Fruit fly (Drosophila melanogaster) whole organism, embryonic: Measurements from ENCODE around the gene Zip89B.
A peak's percentile ranks its signal among the peaks of the same experiment; 100 is the strongest.

Experiments
- Ada2b ChIP-seq: fragments of 200-800 bp; sonication (Bioruptor generic); IDR thresholded peaks from 2 replicates; pipeline ENCODE4 v1.3.6; 2022; ENCODE audit warnings: missing biosample characterization, missing genetic modification characterization
- Asciz ChIP-seq: fragments of 200-800 bp; sonication (Bioruptor generic); optimal IDR thresholded peaks from 2 replicates; lab custom pipeline; 2017; ENCODE audit warnings: missing biosample characterization, mild to moderate bottlenecking, missing genetic modification characterization, missing genetic modification reagents
- Atf-2 ChIP-seq: fragments of 200-800 bp; sonication (Bioruptor generic); optimal IDR thresholded peaks from 2 replicates; lab custom pipeline; 2016; ENCODE audit warnings: missing biosample characterization, missing genetic modification characterization
- Awh ChIP-seq: fragments of 200-800 bp; sonication (Bioruptor generic); IDR thresholded peaks from 2 replicates; pipeline ENCODE4, ENCODE4 v1.3.6; 2022; ENCODE audit warnings: missing biosample characterization, missing genetic modification characterization
- CG10209 ChIP-seq: fragments of 200-800 bp; sonication (Bioruptor generic); optimal IDR thresholded peaks from 3 replicates; lab custom pipeline; 2017; ENCODE audit warnings: missing biosample characterization, mild to moderate bottlenecking, missing genetic modification characterization, missing genetic modification reagents
- CG10274 ChIP-seq: fragments of 200-800 bp; sonication (Bioruptor generic); optimal IDR thresholded peaks from 3 replicates; lab custom pipeline; 2017; ENCODE audit warnings: missing biosample characterization, mild to moderate bottlenecking, missing genetic modification characterization
- CG1233 ChIP-seq: fragments of 200-800 bp; sonication (Bioruptor generic); optimal IDR thresholded peaks from 4 replicates; lab custom pipeline; 2018; ENCODE audit warnings: missing biosample characterization, mild to moderate bottlenecking, missing genetic modification characterization
- CG15011 ChIP-seq: fragments of 200-800 bp; sonication (Bioruptor generic); optimal IDR thresholded peaks from 3 replicates; lab custom pipeline; 2018; ENCODE audit warnings: missing biosample characterization, mild to moderate bottlenecking, missing genetic modification characterization
- CG15479 ChIP-seq: fragments of 200-800 bp; sonication (Bioruptor generic); optimal IDR thresholded peaks from 3 replicates; lab custom pipeline; 2019; ENCODE audit warnings: missing biosample characterization, mild to moderate bottlenecking, missing genetic modification characterization, moderate library complexity
- CG15601 ChIP-seq: fragments of 200-800 bp; sonication (Bioruptor generic); optimal IDR thresholded peaks from 3 replicates; lab custom pipeline; 2019; ENCODE audit warnings: missing biosample characterization, mild to moderate bottlenecking, missing genetic modification characterization, moderate library complexity
- CG16813 ChIP-seq: fragments of 200-800 bp; sonication (Bioruptor generic); IDR thresholded peaks from 3 replicates; pipeline ENCODE4 v1.3.6; 2022; ENCODE audit warnings: missing biosample characterization, missing genetic modification characterization; ENCODE audit not compliant: partially characterized antibody
- CG17328 ChIP-seq: fragments of 200-800 bp; sonication (Bioruptor generic); IDR thresholded peaks from 2 replicates; pipeline ENCODE4 v1.3.6; 2022; ENCODE audit warnings: missing biosample characterization, missing genetic modification characterization
- CG17385 ChIP-seq: fragments of 200-800 bp; sonication (Bioruptor generic); optimal IDR thresholded peaks from 3 replicates; lab custom pipeline; 2018; ENCODE audit warnings: missing biosample characterization, mild to moderate bottlenecking, missing genetic modification characterization
- CG17568 ChIP-seq: fragments of 200-800 bp; sonication (Bioruptor generic); optimal IDR thresholded peaks from 2 replicates; lab custom pipeline; 2018; ENCODE audit warnings: missing biosample characterization, mild to moderate bottlenecking, missing genetic modification characterization, moderate library complexity
- CG17802 ChIP-seq: fragments of 200-800 bp; sonication (Bioruptor generic); optimal IDR thresholded peaks from 2 replicates; lab custom pipeline; 2018; ENCODE audit warnings: missing biosample characterization, mild to moderate bottlenecking, missing genetic modification characterization, moderate library complexity
- CG1792 ChIP-seq: fragments of 200-800 bp; sonication (Bioruptor generic); optimal IDR thresholded peaks from 2 replicates; lab custom pipeline; 2016; ENCODE audit warnings: missing biosample characterization, missing genetic modification characterization
- CG18476 ChIP-seq: fragments of 200-800 bp; sonication (Bioruptor generic); optimal IDR thresholded peaks from 2 replicates; lab custom pipeline; 2016; ENCODE audit warnings: missing biosample characterization, mild to moderate bottlenecking, missing genetic modification characterization
- CG18599 ChIP-seq: fragments of 200-800 bp; sonication (Bioruptor generic); optimal IDR thresholded peaks from 3 replicates; lab custom pipeline; 2017; ENCODE audit warnings: missing biosample characterization, missing genetic modification characterization, mild to moderate bottlenecking, moderate library complexity, missing genetic modification reagents
- CG31224 ChIP-seq: fragments of 200-800 bp; sonication (Bioruptor generic); IDR thresholded peaks from 2 replicates; pipeline ENCODE4 v1.3.6; 2022; ENCODE audit warnings: missing biosample characterization, missing genetic modification characterization
- CG33213 ChIP-seq: fragments of 200-800 bp; sonication (Bioruptor generic); optimal IDR thresholded peaks from 3 replicates; lab custom pipeline; 2016; ENCODE audit warnings: missing biosample characterization, missing genetic modification characterization
- CG3838 ChIP-seq: fragments of 200-800 bp; sonication (Bioruptor generic); optimal IDR thresholded peaks from 3 replicates; lab custom pipeline; 2016; ENCODE audit warnings: missing biosample characterization, missing genetic modification characterization
- CG4328 ChIP-seq: fragments of 200-800 bp; sonication (Bioruptor generic); optimal IDR thresholded peaks from 3 replicates; lab custom pipeline; 2017; ENCODE audit warnings: missing biosample characterization, missing genetic modification reagents, missing genetic modification characterization
- CG8290 ChIP-seq, 3 experiments: fragments of 200-800 bp; sonication (Bioruptor generic); optimal IDR thresholded peaks; 2 replicates each; lab custom pipeline; 2016 to 2019; ENCODE audit warnings: missing biosample characterization in 3 of 3, missing genetic modification characterization in 3 of 3, mild to moderate bottlenecking in 2 of 3, moderate library complexity in 1 of 3
- CG8478 ChIP-seq: fragments of >200 bp; optimal IDR thresholded peaks from 2 replicates; lab custom pipeline; 2018
- CTCF ChIP-seq: fragments of 200-800 bp; sonication (Bioruptor generic); optimal IDR thresholded peaks from 2 replicates; lab custom pipeline; 2017; ENCODE audit warnings: missing biosample characterization, mild to moderate bottlenecking, missing genetic modification characterization, moderate library complexity
- ERR ChIP-seq: fragments of 200-800 bp; sonication (Bioruptor generic); optimal IDR thresholded peaks from 2 replicates; lab custom pipeline; 2016; ENCODE audit warnings: missing biosample characterization, missing genetic modification characterization
- HHEX ChIP-seq: fragments of 200-800 bp; sonication (Bioruptor generic); optimal IDR thresholded peaks from 3 replicates; lab custom pipeline; 2017; ENCODE audit warnings: missing biosample characterization, mild to moderate bottlenecking, missing genetic modification characterization, missing genetic modification reagents
- Hr78 ChIP-seq, 2 experiments: fragments of 200-800 bp in 1 of 2; fragments of >200 bp in 1 of 2; sonication (Bioruptor generic) in 1 of 2; optimal IDR thresholded peaks; 2 replicates each; lab custom pipeline; 2017 to 2019; ENCODE audit warnings: missing biosample characterization in 2 of 2, missing genetic modification characterization in 2 of 2, mild to moderate bottlenecking in 1 of 2, moderate library complexity in 1 of 2
- Mad ChIP-seq: fragments of 200-800 bp; sonication (Bioruptor generic); optimal IDR thresholded peaks from 2 replicates; lab custom pipeline; 2016; ENCODE audit warnings: missing biosample characterization, missing genetic modification characterization
- Opbp ChIP-seq: fragments of 200-800 bp; sonication (Bioruptor generic); IDR thresholded peaks from 3 replicates; pipeline ENCODE4 v1.3.6; 2022; ENCODE audit warnings: missing biosample characterization, missing genetic modification characterization; ENCODE audit not compliant: partially characterized antibody
- TFAM ChIP-seq: fragments of 200-800 bp; sonication (Bioruptor generic); optimal IDR thresholded peaks from 2 replicates; lab custom pipeline; 2017; ENCODE audit warnings: missing biosample characterization, missing genetic modification characterization, inconsistent platforms
- ash1 ChIP-seq: fragments of 200-800 bp; sonication (Bioruptor generic); optimal IDR thresholded peaks from 2 replicates; lab custom pipeline; 2018; ENCODE audit warnings: missing biosample characterization, mild to moderate bottlenecking, missing genetic modification characterization
- bab2 ChIP-seq: fragments of 200-800 bp; sonication (Bioruptor generic); optimal IDR thresholded peaks from 2 replicates; lab custom pipeline; 2016; ENCODE audit warnings: missing biosample characterization, missing genetic modification characterization
- bsh ChIP-seq, 2 experiments: fragments of 200-800 bp; sonication (Bioruptor generic); optimal IDR thresholded peaks; 2 replicates each; lab custom pipeline; 2017 to 2018; ENCODE audit warnings: mild to moderate bottlenecking in 2 of 2, missing biosample characterization in 2 of 2, missing genetic modification characterization in 2 of 2, moderate library complexity in 1 of 2
- chinmo ChIP-seq: fragments of 200-800 bp; sonication (Bioruptor generic); IDR thresholded peaks from 4 replicates; pipeline ENCODE4 v1.3.6; 2022; ENCODE audit warnings: missing biosample characterization, missing genetic modification characterization; ENCODE audit not compliant: partially characterized antibody
- ci ChIP-seq: fragments of 200-800 bp; sonication (Bioruptor generic); IDR thresholded peaks from 3 replicates; pipeline ENCODE4 v1.3.6; 2022; ENCODE audit warnings: missing biosample characterization, missing genetic modification characterization
- exex ChIP-seq: fragments of 200-800 bp; sonication (Bioruptor generic); optimal IDR thresholded peaks from 4 replicates; lab custom pipeline; 2018; ENCODE audit warnings: missing biosample characterization, mild to moderate bottlenecking, missing genetic modification characterization, moderate library complexity
- grau ChIP-seq: fragments of 200-800 bp; optimal IDR thresholded peaks from 3 replicates; lab custom pipeline; 2019; ENCODE audit warnings: missing biosample characterization, mild to moderate bottlenecking, missing genetic modification characterization, moderate library complexity
- kni ChIP-seq: fragments of 200-800 bp; sonication (Bioruptor generic); optimal IDR thresholded peaks from 3 replicates; lab custom pipeline; 2017; ENCODE audit warnings: mild to moderate bottlenecking, missing biosample characterization, missing genetic modification reagents, missing genetic modification characterization
- oc ChIP-seq: fragments of 200-800 bp; sonication (Bioruptor generic); optimal IDR thresholded peaks from 2 replicates; lab custom pipeline; 2018; ENCODE audit warnings: missing biosample characterization, mild to moderate bottlenecking, missing genetic modification characterization, moderate library complexity
- onecut ChIP-seq: fragments of 200-800 bp; sonication (Bioruptor generic); IDR thresholded peaks from 2 replicates; pipeline ENCODE4 v1.3.6; 2022; ENCODE audit warnings: missing biosample characterization, missing genetic modification characterization
- psq ChIP-seq: fragments of 200-800 bp; sonication (Bioruptor generic); optimal IDR thresholded peaks from 2 replicates; lab custom pipeline; 2017; ENCODE audit warnings: missing biosample characterization, missing genetic modification characterization
- sisA ChIP-seq: fragments of 200-800 bp; sonication (Bioruptor generic); IDR thresholded peaks from 2 replicates; pipeline ENCODE4 v1.3.6; 2022; ENCODE audit warnings: missing biosample characterization, missing genetic modification characterization
- ssp ChIP-seq: fragments of 200-800 bp; sonication (Bioruptor generic); IDR thresholded peaks from 2 replicates; pipeline ENCODE4 v1.3.6; 2022; ENCODE audit warnings: missing biosample characterization, missing genetic modification characterization
- trh ChIP-seq: fragments of 200-800 bp; sonication (Bioruptor generic); optimal IDR thresholded peaks from 2 replicates; lab custom pipeline; 2016; ENCODE audit warnings: missing biosample characterization, missing genetic modification characterization
- vfl ChIP-seq: fragments of 200-800 bp; sonication (Bioruptor generic); optimal IDR thresholded peaks from 2 replicates; lab custom pipeline; 2016; ENCODE audit warnings: missing biosample characterization, missing genetic modification characterization
- vvl ChIP-seq: fragments of 200-800 bp; sonication (Bioruptor generic); IDR thresholded peaks from 2 replicates; pipeline ENCODE4 v1.3.6; 2022; ENCODE audit warnings: missing biosample characterization, missing genetic modification characterization
- wor ChIP-seq: fragments of 200-800 bp; sonication (Bioruptor generic); IDR thresholded peaks from 2 replicates; pipeline ENCODE4 v1.3.6; 2022; ENCODE audit warnings: missing biosample characterization, missing genetic modification characterization
- z ChIP-seq: fragments of 200-800 bp; sonication (Bioruptor generic); IDR thresholded peaks from 3 replicates; pipeline ENCODE4 v1.3.6; 2022; ENCODE audit warnings: missing biosample characterization, missing genetic modification characterization
- zfh1 ChIP-seq: fragments of 200-800 bp; sonication (Bioruptor generic); IDR thresholded peaks from 3 replicates; pipeline ENCODE4 v1.3.6; 2022; ENCODE audit warnings: missing biosample characterization, missing genetic modification characterization

The Zip89B gene

dm6 chr3R:16331809-16332343, 26.3 kb downstream of the Zip89B start:
- TF ChIP-seq CG16813 (GFP tag; lab: Robert Waterston, UW) (no peak), bsh (GFP tag; optimal IDR thresholded peaks at IDR 0.05; lab: Kevin White, UChicago) (peak in 1 of 2 experiments; percentile 83), trh (GFP tag; lab: Kevin White, UChicago) (peak; percentile 64), onecut (GFP tag; lab: Robert Waterston, UW) (peak; percentile 52), Asciz (GFP tag; lab: Kevin White, UChicago) (peak; percentile 14), ci (peak; percentile 80), TFAM (GFP tag; lab: Kevin White, UChicago) (peak; percentile 39), CG10274 (GFP tag; lab: Kevin White, UChicago) (peak; percentile 42), Mad (peak; percentile 33), ERR (peak; percentile 26), CG15011 (GFP tag; lab: Kevin White, UChicago) (peak; percentile 52), psq (GFP tag; lab: Kevin White, UChicago) (peak; percentile 30), oc (tag; lab: Kevin White, UChicago) (peak; percentile 25), CG1233 (peak; percentile 73), vvl (GFP tag; lab: Robert Waterston, UW) (no peak), CG15479 (no peak), CG8478 (lab: Kevin White, UChicago) (no peak), CG1792 (GFP tag; lab: Kevin White, UChicago) (peak; percentile 63), CG17568 (GFP tag; lab: Kevin White, UChicago) (peak; percentile 87), CG3838 (peak; percentile 58), Awh (GFP tag; lab: Robert Waterston, UW) (peak; percentile 84), kni (peak; percentile 82), vfl (GFP tag; lab: Kevin White, UChicago) (no peak), chinmo (GFP tag; lab: Robert Waterston, UW) (0 out of 4 replicates have a peak, but pooled peaks have one; percentile 29), CG17385 (GFP tag; lab: Kevin White, UChicago) (peak; percentile 44), bab2 (GFP tag; lab: Kevin White, UChicago) (peak; percentile 72), CTCF (no peak), Hr78 (GFP tag; optimal IDR thresholded peaks at IDR 0.05; lab: Kevin White, UChicago) (peak in 1 of 2 experiments; percentile 32), CG31224 (GFP tag; lab: Robert Waterston, UW) (peak; percentile 29; the same call in 1 of the 2 replicates), CG8290 (GFP tag; optimal IDR thresholded peaks at IDR 0.05; lab: Kevin White, UChicago) (peak; percentile 68), CG8290 (tag; optimal IDR thresholded peaks at IDR 0.05; lab: Kevin White, UChicago) (peak; percentile 91 to 93), CG17802 (tag; lab: Kevin White, UChicago) (no peak), wor (GFP tag; lab: Robert Waterston, UW) (no peak), CG15601 (peak; percentile 89), sisA (GFP tag; lab: Robert Waterston, UW) (no peak), CG18476 (no peak), Ada2b (peak; percentile 25; the same call in 1 of the 2 replicates), Atf-2 (peak; percentile 38), zfh1 (GFP tag; lab: Robert Waterston, UW) (peak; percentile 57; the same call in 2 of the 3 replicates), ssp (GFP tag; lab: Robert Waterston, UW) (no peak), z (GFP tag; lab: Robert Waterston, UW) (peak; percentile 64; the same call in 1 of the 3 replicates), HHEX (GFP tag; lab: Kevin White, UChicago) (peak; percentile 58), CG18599 (peak; percentile 43), CG17328 (GFP tag; lab: Robert Waterston, UW) (peak; percentile 34; the same call in 1 of the 2 replicates), ash1 (no peak), grau (tag; lab: Kevin White, UChicago) (peak; percentile 38), exex (tag; lab: Kevin White, UChicago) (peak; percentile 52), CG33213 (peak; percentile 73), CG4328 (GFP tag; lab: Kevin White, UChicago) (peak; percentile 73), Opbp (GFP tag; lab: Robert Waterston, UW) (no peak), CG10209 (GFP tag; lab: Kevin White, UChicago) (peak; percentile 85)
